Worm (Caenorhabditis elegans) whole organism, L4 larva: Measurements from ENCODE around the gene chil-25.
A peak's percentile ranks its signal among the peaks of the same experiment; 100 is the strongest.

Experiments used
- F44E2.7 ChIP-seq: fragments of 200-800 bp; sonication (Bioruptor generic); IDR thresholded peaks from 2 replicates; pipeline ENCODE4 v2.1.2; 2022; ENCODE audit warnings: missing genetic modification characterization, missing compliant biosample characterization
- Y5F2A.4 ChIP-seq: fragments of 200-800 bp; sonication (Bioruptor generic); optimal IDR thresholded peaks from 2 replicates; lab custom pipeline; 2018; ENCODE audit warnings: mild to moderate bottlenecking, missing genetic modification characterization, missing compliant biosample characterization
- aly-2 ChIP-seq: sonication (generic microtip); optimal IDR thresholded peaks from 2 replicates; lab custom pipeline; 2018; ENCODE audit warnings: missing biosample characterization, missing genetic modification characterization
- ceh-28 ChIP-seq: fragments of 150-350 bp; optimal IDR thresholded peaks from 2 replicates; lab custom pipeline; 2014; ENCODE audit warnings: missing biosample characterization, missing genetic modification reagents, missing genetic modification characterization
- ceh-82 ChIP-seq: sonication (generic microtip); optimal IDR thresholded peaks from 2 replicates; lab custom pipeline; 2017; ENCODE audit warnings: missing biosample characterization, missing genetic modification characterization
- egl-27 ChIP-seq: sonication (generic microtip); optimal IDR thresholded peaks from 3 replicates; lab custom pipeline; 2017; ENCODE audit warnings: missing biosample characterization, missing genetic modification reagents, missing genetic modification characterization
- hif-1 ChIP-seq, 2 experiments: sonication (generic microtip); optimal IDR thresholded peaks; 2 replicates each; lab custom pipeline; 2016 to 2017; ENCODE audit warnings: missing compliant biosample characterization in 2 of 2, missing genetic modification characterization in 2 of 2, missing genetic modification reagents in 2 of 2, missing genotype in 2 of 2, mild to moderate bottlenecking in 1 of 2
- jun-1 ChIP-seq: fragments of 150-350 bp; optimal IDR thresholded peaks from 2 replicates; lab custom pipeline; 2014; ENCODE audit warnings: missing biosample characterization, missing genetic modification reagents, missing genetic modification characterization
- lin-39 ChIP-seq: fragments of 150-350 bp; optimal IDR thresholded peaks from 2 replicates; lab custom pipeline; 2014; ENCODE audit warnings: missing biosample characterization, missing genetic modification reagents, missing genetic modification characterization
- nhr-11 ChIP-seq: fragments of 150-350 bp; optimal IDR thresholded peaks from 2 replicates; lab custom pipeline; 2014; ENCODE audit warnings: missing biosample characterization, missing genetic modification characterization
- nhr-28 ChIP-seq: fragments of 150-350 bp; optimal IDR thresholded peaks from 2 replicates; lab custom pipeline; 2014; ENCODE audit warnings: missing biosample characterization, missing genetic modification characterization
- nhr-77 ChIP-seq: fragments of 150-350 bp; optimal IDR thresholded peaks from 2 replicates; lab custom pipeline; 2014; ENCODE audit warnings: missing biosample characterization, missing genetic modification characterization
- snpc-4 ChIP-seq: fragments of 150-350 bp; optimal IDR thresholded peaks from 2 replicates; lab custom pipeline; 2014; ENCODE audit warnings: missing biosample characterization, missing genetic modification characterization

DNA sequence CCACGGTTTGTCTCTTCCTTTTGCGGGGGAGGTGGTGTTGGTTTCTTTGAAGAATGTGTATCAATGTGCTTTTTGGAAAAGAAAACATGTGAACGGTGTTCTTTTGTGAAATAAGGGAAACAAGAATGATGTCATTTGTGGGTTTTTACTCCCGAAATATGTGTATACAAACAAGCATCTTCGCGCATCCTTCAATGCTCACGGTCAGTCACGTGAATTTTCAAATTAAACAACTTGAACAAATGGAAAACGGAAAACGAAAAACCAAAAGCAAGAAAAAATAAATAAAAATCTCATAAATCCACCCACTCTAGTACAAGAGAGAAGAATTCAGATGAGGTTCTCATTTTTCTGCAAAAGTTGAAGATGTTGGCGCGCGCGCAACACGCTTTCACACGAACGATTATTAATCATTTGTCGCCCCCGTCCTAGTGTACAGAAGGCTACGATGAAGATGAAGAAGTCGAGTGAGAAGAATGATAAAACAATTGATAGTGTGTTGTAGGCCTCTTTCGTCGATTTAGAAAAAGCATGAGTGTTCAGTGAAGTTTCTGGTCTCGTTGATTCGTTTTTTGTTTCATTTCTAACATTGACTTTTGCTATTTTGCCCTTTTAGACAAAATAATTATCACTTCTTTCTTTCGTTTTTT, 10.9 kb upstream of the chil-25 start:
- TF ChIP-seq ceh-82 (tag; lab: Kevin White, UChicago) (no peak), F44E2.7 (GFP tag; lab: Robert Waterston, UW) (no peak), nhr-28 (tag; lab: Kevin White, UChicago) (peak; percentile 75), aly-2 (tag; lab: Kevin White, UChicago) (no peak), hif-1 (tag; optimal IDR thresholded peaks at IDR 0.05; lab: Kevin White, UChicago) (no peak), lin-39 (no peak), nhr-11 (tag; lab: Kevin White, UChicago) (no peak), nhr-77 (no peak), snpc-4 (no peak), ceh-28 (tag; lab: Kevin White, UChicago) (no peak), Y5F2A.4 (GFP tag; lab: Kevin White, UChicago) (no peak), egl-27 (tag; lab: Kevin White, UChicago) (no peak), jun-1 (tag; lab: Kevin White, UChicago) (no peak)
